Worm (Caenorhabditis elegans): Measurements from ENCODE around the gene dyrb-1.

Gene dyrb-1

DNA sequence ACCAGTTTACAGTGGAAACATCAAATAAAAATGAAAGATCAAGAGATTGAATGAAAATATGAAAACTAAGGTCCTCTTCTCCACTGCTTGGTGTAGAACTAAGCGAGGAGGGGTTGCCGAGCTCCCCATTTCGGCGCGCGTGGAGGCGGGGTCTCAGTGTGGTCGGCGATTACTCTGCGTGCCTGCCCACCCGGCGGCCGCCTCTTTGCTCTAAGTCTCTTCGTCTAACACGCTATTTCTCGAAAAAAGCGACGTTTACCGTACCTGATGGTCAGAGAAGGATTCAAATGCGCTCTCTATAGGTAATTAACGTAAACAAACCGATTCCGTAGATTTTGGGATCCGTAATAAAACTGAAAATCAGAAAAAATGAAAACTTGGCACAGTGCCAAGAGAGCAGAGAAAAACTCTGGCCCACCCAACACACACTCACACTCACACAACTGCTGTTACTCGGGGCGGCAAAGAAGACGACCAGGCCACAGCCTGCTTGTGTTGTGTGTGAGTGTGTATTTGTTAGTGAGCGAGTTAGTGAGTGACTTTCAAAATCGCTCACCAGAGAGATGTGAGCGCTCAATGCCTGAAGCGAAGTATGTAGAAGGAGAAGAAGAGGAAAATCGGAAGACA, 45.3 kb downstream of the dyrb-1 start (continued):
- TF ChIP-seq rnt-1 (tag; optimal IDR thresholded peaks at IDR 0.05): peak; percentile 52
- TF ChIP-seq eyg-1 (tag; optimal IDR thresholded peaks at IDR 0.05): no peak
- peak; percentile 68 for TF ChIP-seq nfya-1 (tag; optimal IDR thresholded peaks at IDR 0.05)
- peak; percentile 68 for TF ChIP-seq ceh-31 (tag; optimal IDR thresholded peaks at IDR 0.05)
- TF ChIP-seq pax-1 (tag; optimal IDR thresholded peaks at IDR 0.05): no peak
- no peak for TF ChIP-seq fkh-10 (GFP tag; optimal IDR thresholded peaks at IDR 0.05)

DNA sequence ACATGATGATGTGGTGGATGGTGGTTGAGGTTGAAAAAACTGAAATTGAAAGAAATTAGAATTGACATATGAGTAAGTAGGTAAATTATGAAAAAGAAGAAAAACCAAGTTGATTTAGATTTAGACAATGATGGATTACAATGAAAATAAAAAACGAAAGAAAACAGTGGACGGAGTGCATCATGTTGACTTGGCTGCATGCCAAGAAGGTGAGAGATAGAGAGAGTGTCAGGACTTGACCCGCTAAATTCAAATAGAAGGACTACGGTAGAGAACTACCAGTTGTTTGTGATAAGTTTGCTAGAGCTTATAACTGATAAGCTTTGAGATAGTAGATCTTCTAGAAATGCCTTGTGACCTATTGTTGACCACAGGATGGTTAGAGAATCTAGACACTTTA, 45.8 kb downstream of the dyrb-1 start, which contains the start of gene T24B8.3:
TSS of gene T24B8.3 (minus strand) at position 39 of the 400 bp plus-strand sequence.
- TF ChIP-seq mec-3 (tag; optimal IDR thresholded peaks at IDR 0.05; ENCODE audit: borderline replicate concordance): no peak
- no peak for TF ChIP-seq hlh-30 (tag; optimal IDR thresholded peaks at IDR 0.05; ENCODE audit: insufficient read depth)
- no peak for TF ChIP-seq pqm-1 (tag; optimal IDR thresholded peaks at IDR 0.05)
- no peak for TF ChIP-seq ceh-9 (tag; optimal IDR thresholded peaks at IDR 0.05)
- TF ChIP-seq fkh-6 (tag; optimal IDR thresholded peaks at IDR 0.05): no peak
- no peak for TF ChIP-seq ref-2 (tag; optimal IDR thresholded peaks at IDR 0.05)
- no peak for TF ChIP-seq hlh-15 (tag; optimal IDR thresholded peaks at IDR 0.05)
- TF ChIP-seq C38D4.7 (GFP tag; optimal IDR thresholded peaks at IDR 0.05): no peak

DNA sequence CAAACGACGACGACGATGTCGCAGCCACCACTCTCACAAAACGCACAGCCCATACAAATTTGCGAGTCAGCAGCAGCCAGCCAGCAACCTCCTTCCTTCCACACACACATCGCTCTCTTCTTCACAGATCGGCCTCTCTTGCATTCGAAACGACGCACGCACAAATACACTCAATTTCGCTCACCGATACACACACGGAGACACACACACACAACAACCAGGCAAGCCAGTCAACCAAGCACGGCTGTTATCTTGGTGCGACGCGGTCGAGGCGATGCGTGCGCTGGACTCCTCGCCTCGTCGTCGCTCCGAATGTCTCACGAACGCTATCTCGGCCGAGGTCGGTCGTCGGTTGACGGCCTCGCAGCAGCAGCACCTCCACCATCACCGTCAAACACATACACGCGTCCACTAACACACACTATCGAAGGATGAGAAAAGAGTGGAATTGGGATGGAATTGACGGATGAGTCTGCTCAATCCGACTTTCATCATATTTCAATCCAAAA, 46.6 kb downstream of the dyrb-1 start:
- TF ChIP-seq unc-86 (tag; optimal IDR thresholded peaks at IDR 0.05) (peak; percentile 69), tbx-7 (tag; optimal IDR thresholded peaks at IDR 0.05) (peak; percentile 42), elt-2 (tag; optimal IDR thresholded peaks at IDR 0.05) (peak; percentile 78), dmd-4 (tag; optimal IDR thresholded peaks at IDR 0.05; ENCODE audit: borderline replicate concordance) (peak; percentile 62), T23F11.4 (GFP tag; optimal IDR thresholded peaks at IDR 0.05) (peak; percentile 63), ceh-34 (tag; optimal IDR thresholded peaks at IDR 0.05) (peak; percentile 91), pat-9 (tag; optimal IDR thresholded peaks at IDR 0.05) (peak; percentile 82), ceh-19 (GFP tag; optimal IDR thresholded peaks at IDR 0.05) (peak; percentile 91), fax-1 (tag; optimal IDR thresholded peaks at IDR 0.05) (peak; percentile 3), sdc-2 (tag; optimal IDR thresholded peaks at IDR 0.05) (peak; percentile 42), syd-9 (tag; optimal IDR thresholded peaks at IDR 0.05) (peak; percentile 85), sox-4 (tag; optimal IDR thresholded peaks at IDR 0.05) (peak; percentile 44), sox-2 (GFP tag; IDR thresholded peaks at IDR 0.05) (peak; percentile 5; the same call in 1 of the 2 replicates), C08G9.2 (tag; optimal IDR thresholded peaks at IDR 0.05) (peak; percentile 61), ceh-24 (tag; optimal IDR thresholded peaks at IDR 0.05) (no peak), lim-6 (tag; optimal IDR thresholded peaks at IDR 0.05) (no peak), tbx-2 (tag; optimal IDR thresholded peaks at IDR 0.05) (peak; percentile 96), hlh-8 (tag; optimal IDR thresholded peaks at IDR 0.05) (peak; percentile 80), unc-3 (GFP tag; conservative IDR thresholded peaks at IDR 0.05) (no peak), unc-3 (tag; optimal IDR thresholded peaks at IDR 0.05) (peak; percentile 51), zip-5 (tag; optimal IDR thresholded peaks at IDR 0.05) (peak; percentile 2), rnt-1 (tag; optimal IDR thresholded peaks at IDR 0.05) (peak; percentile 96), ztf-16 (tag; optimal IDR thresholded peaks at IDR 0.05) (no peak), C38D4.7 (GFP tag; optimal IDR thresholded peaks at IDR 0.05) (no peak), gmeb-2 (tag; optimal IDR thresholded peaks at IDR 0.05) (no peak), elt-4 (tag; optimal IDR thresholded peaks at IDR 0.05) (no peak), F13H6.1 (tag; optimal IDR thresholded peaks at IDR 0.05) (peak; percentile 78), ceh-9 (tag; optimal IDR thresholded peaks at IDR 0.05) (no peak), fkh-6 (tag; optimal IDR thresholded peaks at IDR 0.05) (peak; percentile 36), unc-42 (tag; optimal IDR thresholded peaks at IDR 0.05) (peak; percentile 87), npax-4 (tag; optimal IDR thresholded peaks at IDR 0.05) (no peak), pqm-1 (tag; optimal IDR thresholded peaks at IDR 0.05) (no peak), hlh-13 (GFP tag; optimal IDR thresholded peaks at IDR 0.05) (peak; percentile 43), unc-55 (GFP tag; optimal IDR thresholded peaks at IDR 0.05) (peak; percentile 81), ceh-22 (tag; optimal IDR thresholded peaks at IDR 0.05) (no peak), pha-4 (tag; optimal IDR thresholded peaks at IDR 0.05) (no peak), odd-2 (tag; optimal IDR thresholded peaks at IDR 0.05) (no peak), pag-3 (tag; optimal IDR thresholded peaks at IDR 0.05; ENCODE audit: borderline replicate concordance) (no peak), hlh-30 (tag; optimal IDR thresholded peaks at IDR 0.05; ENCODE audit: insufficient read depth) (peak; percentile 44)
